Worm (Caenorhabditis elegans): ENCODE data around the gene F07F6.1.
A peak's percentile ranks its signal among the peaks of the same experiment; 100 is the strongest.

F07F6.1 gene

DNA sequence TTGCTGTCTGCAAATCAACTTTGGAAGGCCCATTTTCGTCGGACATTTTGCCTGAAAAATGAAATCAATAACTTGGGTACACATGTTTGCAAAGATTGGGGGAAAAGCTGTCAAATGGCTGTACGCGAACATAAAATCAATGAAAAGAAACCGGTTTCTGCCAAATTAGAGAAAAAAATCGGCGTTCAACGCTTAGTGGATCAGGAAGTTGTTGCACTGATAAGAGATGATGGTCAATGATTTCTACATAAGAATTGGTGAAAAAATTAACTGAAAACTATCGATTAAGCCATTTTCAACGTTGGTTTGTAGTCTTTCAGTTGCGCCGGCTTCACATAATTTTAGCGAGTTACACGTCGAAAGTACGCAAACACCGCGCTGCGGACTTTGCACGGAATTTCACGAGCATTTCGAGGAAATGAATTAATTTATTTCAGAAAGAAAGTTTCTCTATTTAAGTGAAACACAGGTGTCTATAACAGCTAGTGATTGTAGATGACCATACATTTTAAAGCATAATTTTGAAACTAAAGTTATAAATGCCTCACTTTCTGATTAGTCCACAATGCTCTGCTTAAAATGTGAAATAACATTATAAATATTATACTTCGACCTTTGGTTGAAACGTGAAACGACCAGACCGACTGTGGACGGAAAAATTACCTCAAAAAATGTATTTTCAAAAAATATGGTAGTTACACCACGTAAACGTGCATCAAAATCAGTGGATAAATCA, 8.0 kb upstream of the F07F6.1 start, which contains the start of the genes F07F6.4 and F07F6.2 (continued):
- no peak for TF ChIP-seq ZK546.5 (tag; optimal IDR thresholded peaks at IDR 0.05)
- no peak for TF ChIP-seq zfp-3 (GFP tag; conservative IDR thresholded peaks at IDR 0.05)
- no peak for TF ChIP-seq nhr-11 (tag; optimal IDR thresholded peaks at IDR 0.05)
- TF ChIP-seq unc-39 (tag; optimal IDR thresholded peaks at IDR 0.05) = no peak
- no peak for TF ChIP-seq F26F4.8 (GFP tag; conservative IDR thresholded peaks at IDR 0.05)
- TF ChIP-seq dmd-9 (GFP tag; IDR thresholded peaks at IDR 0.05) = no peak
- peak; percentile 90 for TF ChIP-seq aha-1 (tag)
- no peak for TF ChIP-seq gei-8 (GFP tag; optimal IDR thresholded peaks at IDR 0.05)
- TF ChIP-seq dmd-8 (GFP tag; IDR thresholded peaks at IDR 0.05) = no peak
- TF ChIP-seq tra-1 (GFP tag; IDR thresholded peaks at IDR 0.05) = no peak
- no peak for TF ChIP-seq arid-1 (GFP tag; conservative IDR thresholded peaks at IDR 0.05)
- peak; percentile 27 for TF ChIP-seq pqm-1 (tag; optimal IDR thresholded peaks at IDR 0.05)
- TF ChIP-seq zag-1 (tag; optimal IDR thresholded peaks at IDR 0.05) = no peak
- no peak for TF ChIP-seq nhr-28 (tag; optimal IDR thresholded peaks at IDR 0.05)
- no peak for TF ChIP-seq ceh-44 (GFP tag; IDR thresholded peaks at IDR 0.05)
- no peak for TF ChIP-seq hlh-11 (tag; optimal IDR thresholded peaks at IDR 0.05)
- peak; percentile 27 for TF ChIP-seq mep-1 (tag; optimal IDR thresholded peaks at IDR 0.05)

DNA sequence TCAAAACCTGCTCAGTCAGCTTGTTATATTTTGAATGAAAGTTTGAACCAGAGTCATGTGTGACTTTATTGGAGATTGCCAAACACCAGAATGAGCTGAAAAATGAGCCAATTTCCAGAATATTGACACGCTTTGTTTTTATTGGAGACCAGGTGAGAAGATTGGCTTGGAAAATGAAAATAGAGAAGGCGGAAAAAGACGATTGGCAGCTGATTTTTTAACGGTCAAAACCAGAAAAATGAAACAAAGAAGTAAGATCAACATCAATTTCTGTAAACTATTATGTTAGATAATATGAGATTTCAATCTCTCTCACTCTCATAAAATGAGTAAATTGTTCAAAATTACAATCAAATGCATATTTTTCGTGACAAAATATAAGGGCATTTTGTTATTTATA, 4.6 kb upstream of the F07F6.1 start, which contains the start of gene srx-114:
srx-114 (minus strand) TSS at position 101 of the 400 bp plus-strand sequence.
- no peak for TF ChIP-seq attf-4 (tag; optimal IDR thresholded peaks at IDR 0.05)
- no peak for TF ChIP-seq spr-1 (tag; optimal IDR thresholded peaks at IDR 0.05)

DNA sequence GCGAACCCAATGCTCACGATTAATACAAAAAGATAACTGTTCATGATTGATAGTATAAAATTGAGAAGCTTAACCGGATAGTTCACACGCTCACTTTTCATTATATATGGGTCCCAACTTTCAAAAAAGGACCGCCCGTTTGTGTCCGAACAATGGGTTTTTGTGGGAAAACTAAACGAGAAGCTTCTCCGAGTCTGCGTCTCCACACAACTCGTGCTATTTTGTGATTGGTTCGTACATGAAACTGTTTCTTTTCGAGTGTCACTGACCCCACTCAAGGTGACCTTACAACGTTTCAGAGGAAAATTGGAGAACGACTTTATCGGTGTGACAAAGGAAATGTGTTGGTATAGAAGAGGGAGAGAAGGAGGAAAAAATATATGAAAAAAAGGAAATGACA, 853 bp upstream of the F07F6.1 start, which contains the start of gene dct-5:
dct-5 (minus strand) TSS at position 101 of the 400 bp plus-strand sequence.
- no peak for TF ChIP-seq F44E2.7 (GFP tag; IDR thresholded peaks at IDR 0.05)
- TF ChIP-seq nhr-77 (tag; optimal IDR thresholded peaks at IDR 0.05) = no peak
- no peak for TF ChIP-seq zip-11 (GFP tag; IDR thresholded peaks at IDR 0.05)
- TF ChIP-seq ceh-44 (GFP tag; IDR thresholded peaks at IDR 0.05) = no peak
- TF ChIP-seq unc-62 (GFP tag; optimal IDR thresholded peaks at IDR 0.05 in 1 of 2) = no peak
- TF ChIP-seq unc-62 (tag; optimal IDR thresholded peaks at IDR 0.05) = no peak
- no peak for TF ChIP-seq nhr-48 (tag; optimal IDR thresholded peaks at IDR 0.05)
- TF ChIP-seq mxl-2 (GFP tag; conservative IDR thresholded peaks at IDR 0.05) = no peak
- no peak for TF ChIP-seq nhr-6 (tag; optimal IDR thresholded peaks at IDR 0.05)
- no peak for TF ChIP-seq zag-1 (tag; optimal IDR thresholded peaks at IDR 0.05)
- TF ChIP-seq sdz-12 (GFP tag; optimal IDR thresholded peaks at IDR 0.05) = no peak
- TF ChIP-seq aly-2 (tag; optimal IDR thresholded peaks at IDR 0.05) = no peak
- no peak for TF ChIP-seq madf-9 (GFP tag; conservative IDR thresholded peaks at IDR 0.05)
- no peak for TF ChIP-seq Y5F2A.4 (GFP tag; optimal IDR thresholded peaks at IDR 0.05)
- TF ChIP-seq nhr-237 (tag; optimal IDR thresholded peaks at IDR 0.05) = no peak

DNA sequence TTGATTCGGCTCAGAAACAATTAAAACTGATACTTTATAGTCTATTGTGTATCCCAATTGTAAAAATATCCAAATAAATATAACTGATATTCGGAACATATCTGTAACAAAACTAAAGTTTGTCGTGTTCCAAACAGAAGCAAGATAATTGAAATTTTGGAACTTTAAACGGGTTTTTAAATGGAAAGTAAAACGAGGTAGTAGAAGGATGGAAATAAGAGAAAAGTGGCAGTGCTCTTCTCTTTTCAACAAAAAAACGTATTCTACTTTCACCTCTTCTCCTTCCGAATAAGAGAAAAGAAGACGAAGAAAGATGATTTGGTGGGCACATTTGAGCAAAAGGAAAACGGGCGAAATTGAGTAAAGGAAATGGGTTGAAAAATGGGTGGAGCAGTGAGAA, 8.8 kb downstream of the F07F6.1 start, which contains the start of gene nmr-1:
nmr-1 (minus strand) TSS at position 101 of the 400 bp plus-strand sequence.
- TF ChIP-seq nhr-25 (tag; optimal IDR thresholded peaks at IDR 0.05; ENCODE audit: borderline replicate concordance, insufficient read depth) (no peak), ZK337.2 (GFP tag; IDR thresholded peaks at IDR 0.05) (no peak), snpc-1.2 (GFP tag; IDR thresholded peaks at IDR 0.05) (no peak), aha-1 (tag) (no peak), tag-97 (GFP tag; IDR thresholded peaks at IDR 0.05) (no peak), nhr-28 (tag; optimal IDR thresholded peaks at IDR 0.05) (no peak), dpl-1 (GFP tag; optimal IDR thresholded peaks at IDR 0.05) (no peak)
